Worm (Caenorhabditis elegans): ENCODE measurements around the gene pap-1.

Gene pap-1

ce11 chrV:10432607-10433006 is 9.2 kb upstream of the pap-1 start:
- TF ChIP-seq tab-1 (GFP tag; IDR thresholded peaks at IDR 0.05) (no peak), ref-1 (GFP tag; conservative IDR thresholded peaks at IDR 0.05) (no peak), T22C8.4 (GFP tag; IDR thresholded peaks at IDR 0.05) (no peak), flt-1 (GFP tag; IDR thresholded peaks at IDR 0.05) (no peak), ztf-29 (GFP tag; IDR thresholded peaks at IDR 0.05) (no peak), med-1 (GFP tag; optimal IDR thresholded peaks at IDR 0.05; ENCODE audit: insufficient read depth) (no peak), cog-1 (tag; optimal IDR thresholded peaks at IDR 0.05) (no peak), ztf-23 (GFP tag; IDR thresholded peaks at IDR 0.05) (no peak), klf-2 (GFP tag; conservative IDR thresholded peaks at IDR 0.05) (no peak)

- TF ChIP-seq cog-1 (tag; optimal IDR thresholded peaks at IDR 0.05), result no peak
- TF ChIP-seq ref-1 (GFP tag; conservative IDR thresholded peaks at IDR 0.05), result no peak
- no peak for TF ChIP-seq flt-1 (GFP tag; IDR thresholded peaks at IDR 0.05)
- no peak for TF ChIP-seq med-1 (GFP tag; optimal IDR thresholded peaks at IDR 0.05; ENCODE audit: insufficient read depth)
- no peak for TF ChIP-seq ztf-29 (GFP tag; IDR thresholded peaks at IDR 0.05)
- no peak for TF ChIP-seq klf-2 (GFP tag; conservative IDR thresholded peaks at IDR 0.05)
- TF ChIP-seq T22C8.4 (GFP tag; IDR thresholded peaks at IDR 0.05), result no peak
- TF ChIP-seq tab-1 (GFP tag; IDR thresholded peaks at IDR 0.05), result no peak
- TF ChIP-seq ztf-23 (GFP tag; IDR thresholded peaks at IDR 0.05), result no peak
Measured at ce11 chrV:10433721-10434120, 8.1 kb upstream of the pap-1 start, which contains the start of gene Y32F6A.4. Gene Y32F6A.4, minus strand, starts transcription at chrV:10434067.

ce11 chrV:10435198-10435597 is 6.6 kb upstream of the pap-1 start:
- TF ChIP-seq ref-1 (GFP tag; conservative IDR thresholded peaks at IDR 0.05), result no peak
- no peak for TF ChIP-seq med-1 (GFP tag; optimal IDR thresholded peaks at IDR 0.05; ENCODE audit: insufficient read depth)
- TF ChIP-seq tab-1 (GFP tag; IDR thresholded peaks at IDR 0.05), result no peak
- TF ChIP-seq T22C8.4 (GFP tag; IDR thresholded peaks at IDR 0.05), result no peak
- TF ChIP-seq ztf-23 (GFP tag; IDR thresholded peaks at IDR 0.05), result no peak
- no peak for TF ChIP-seq klf-2 (GFP tag; conservative IDR thresholded peaks at IDR 0.05)

ce11 chrV:10436612-10437011 is 5.2 kb upstream of the pap-1 start, which contains the start of gene set-22:
Gene set-22, plus strand, starts transcription at chrV:10436912.
- TF ChIP-seq cog-1 (tag; optimal IDR thresholded peaks at IDR 0.05), result no peak
- no peak for TF ChIP-seq ref-1 (GFP tag; conservative IDR thresholded peaks at IDR 0.05)
- TF ChIP-seq ztf-29 (GFP tag; IDR thresholded peaks at IDR 0.05), result no peak
- no peak for TF ChIP-seq klf-2 (GFP tag; conservative IDR thresholded peaks at IDR 0.05)
- TF ChIP-seq med-1 (GFP tag; optimal IDR thresholded peaks at IDR 0.05; ENCODE audit: insufficient read depth), result no peak
- TF ChIP-seq ztf-23 (GFP tag; IDR thresholded peaks at IDR 0.05), result no peak
- TF ChIP-seq tab-1 (GFP tag; IDR thresholded peaks at IDR 0.05), result no peak
- TF ChIP-seq T22C8.4 (GFP tag; IDR thresholded peaks at IDR 0.05), result no peak
- no peak for TF ChIP-seq flt-1 (GFP tag; IDR thresholded peaks at IDR 0.05)

ce11 chrV:10440723-10441122 is 1.1 kb upstream of the pap-1 start, which contains the start of gene snf-10:
Gene snf-10, minus strand, starts transcription at chrV:10440823.
- TF ChIP-seq flt-1 (GFP tag; IDR thresholded peaks at IDR 0.05) (no peak), ztf-29 (GFP tag; IDR thresholded peaks at IDR 0.05) (no peak), ref-1 (GFP tag; conservative IDR thresholded peaks at IDR 0.05) (no peak), tab-1 (GFP tag; IDR thresholded peaks at IDR 0.05) (no peak), T22C8.4 (GFP tag; IDR thresholded peaks at IDR 0.05) (no peak), ztf-23 (GFP tag; IDR thresholded peaks at IDR 0.05) (no peak), med-1 (GFP tag; optimal IDR thresholded peaks at IDR 0.05; ENCODE audit: insufficient read depth) (no peak), cog-1 (tag; optimal IDR thresholded peaks at IDR 0.05) (no peak), klf-2 (GFP tag; conservative IDR thresholded peaks at IDR 0.05) (no peak)

- TF ChIP-seq flt-1 (GFP tag; IDR thresholded peaks at IDR 0.05), result peak; percentile 60; the same call in 1 of the 2 replicates
- 0 out of 2 replicates have a peak, but pooled peaks have one; percentile 53 for TF ChIP-seq ref-1 (GFP tag; conservative IDR thresholded peaks at IDR 0.05)
- 0 out of 2 replicates have a peak, but pooled peaks have one; percentile 6 for TF ChIP-seq tab-1 (GFP tag; IDR thresholded peaks at IDR 0.05)
- peak; percentile 51; the same call in 1 of the 2 replicates for TF ChIP-seq ztf-29 (GFP tag; IDR thresholded peaks at IDR 0.05)
- TF ChIP-seq ztf-23 (GFP tag; IDR thresholded peaks at IDR 0.05), result peak; percentile 54; the same call in 1 of the 2 replicates
Measured at ce11 chrV:10449302-10449701, 7.5 kb downstream of the pap-1 start.

- TF ChIP-seq ref-1 (GFP tag; conservative IDR thresholded peaks at IDR 0.05), result 0 out of 2 replicates have a peak, but pooled peaks have one; percentile 7
Measured at ce11 chrV:10449947-10450346, 8.2 kb downstream of the pap-1 start.

- TF ChIP-seq ref-1 (GFP tag; conservative IDR thresholded peaks at IDR 0.05), result peak; percentile 61; the same call in 1 of the 2 replicates
- peak; percentile 85 for TF ChIP-seq ztf-23 (GFP tag; IDR thresholded peaks at IDR 0.05)
- peak; percentile 90 for TF ChIP-seq flt-1 (GFP tag; IDR thresholded peaks at IDR 0.05)
- TF ChIP-seq klf-2 (GFP tag; conservative IDR thresholded peaks at IDR 0.05), result peak; percentile 89
Measured at ce11 chrV:10450355-10450754, 8.6 kb downstream of the pap-1 start.

- TF ChIP-seq med-1 (GFP tag; optimal IDR thresholded peaks at IDR 0.05; ENCODE audit: insufficient read depth), result no peak
- no peak for TF ChIP-seq flt-1 (GFP tag; IDR thresholded peaks at IDR 0.05)
- TF ChIP-seq ref-1 (GFP tag; conservative IDR thresholded peaks at IDR 0.05), result no peak
- TF ChIP-seq ztf-23 (GFP tag; IDR thresholded peaks at IDR 0.05), result no peak
- no peak for TF ChIP-seq ztf-29 (GFP tag; IDR thresholded peaks at IDR 0.05)
- TF ChIP-seq cog-1 (tag; optimal IDR thresholded peaks at IDR 0.05), result no peak
- no peak for TF ChIP-seq tab-1 (GFP tag; IDR thresholded peaks at IDR 0.05)
- TF ChIP-seq T22C8.4 (GFP tag; IDR thresholded peaks at IDR 0.05), result no peak
Measured at ce11 chrV:10453466-10453865, 11.7 kb downstream of the pap-1 start, which contains the start of gene Y32F6A.5. Gene Y32F6A.5, minus strand, starts transcription at chrV:10453605.

ce11 chrV:10457247-10457646 is 15.5 kb downstream of the pap-1 start, which contains the start of gene F22E12.1:
Gene F22E12.1, minus strand, starts transcription at chrV:10457347.
- TF ChIP-seq T22C8.4 (GFP tag; IDR thresholded peaks at IDR 0.05) (no peak), ref-1 (GFP tag; conservative IDR thresholded peaks at IDR 0.05) (no peak), ztf-29 (GFP tag; IDR thresholded peaks at IDR 0.05) (no peak), flt-1 (GFP tag; IDR thresholded peaks at IDR 0.05) (no peak), klf-2 (GFP tag; conservative IDR thresholded peaks at IDR 0.05) (no peak), cog-1 (tag; optimal IDR thresholded peaks at IDR 0.05) (no peak), ztf-23 (GFP tag; IDR thresholded peaks at IDR 0.05) (no peak), med-1 (GFP tag; optimal IDR thresholded peaks at IDR 0.05; ENCODE audit: insufficient read depth) (no peak), tab-1 (GFP tag; IDR thresholded peaks at IDR 0.05) (no peak)

Data from whole organism, midembryonic.